Fruit fly (Drosophila melanogaster) whole organism, wandering third instar larva: ENCODE results near the gene CG5399.

Experiments used
- Hnf4 ChIP-seq: fragments of 200-800 bp; sonication (Bioruptor generic); optimal IDR thresholded peaks from 2 replicates; lab custom pipeline; 2016; ENCODE audit warnings: missing biosample characterization, mild to moderate bottlenecking, missing genetic modification characterization
- Myc ChIP-seq: fragments of >200 bp; optimal IDR thresholded peaks from 2 replicates; lab custom pipeline; 2017
- brk ChIP-seq: fragments of 200-800 bp; sonication (Bioruptor generic); optimal IDR thresholded peaks from 2 replicates; lab custom pipeline; 2016; ENCODE audit warnings: missing biosample characterization, mild to moderate bottlenecking, missing genetic modification characterization

DNA sequence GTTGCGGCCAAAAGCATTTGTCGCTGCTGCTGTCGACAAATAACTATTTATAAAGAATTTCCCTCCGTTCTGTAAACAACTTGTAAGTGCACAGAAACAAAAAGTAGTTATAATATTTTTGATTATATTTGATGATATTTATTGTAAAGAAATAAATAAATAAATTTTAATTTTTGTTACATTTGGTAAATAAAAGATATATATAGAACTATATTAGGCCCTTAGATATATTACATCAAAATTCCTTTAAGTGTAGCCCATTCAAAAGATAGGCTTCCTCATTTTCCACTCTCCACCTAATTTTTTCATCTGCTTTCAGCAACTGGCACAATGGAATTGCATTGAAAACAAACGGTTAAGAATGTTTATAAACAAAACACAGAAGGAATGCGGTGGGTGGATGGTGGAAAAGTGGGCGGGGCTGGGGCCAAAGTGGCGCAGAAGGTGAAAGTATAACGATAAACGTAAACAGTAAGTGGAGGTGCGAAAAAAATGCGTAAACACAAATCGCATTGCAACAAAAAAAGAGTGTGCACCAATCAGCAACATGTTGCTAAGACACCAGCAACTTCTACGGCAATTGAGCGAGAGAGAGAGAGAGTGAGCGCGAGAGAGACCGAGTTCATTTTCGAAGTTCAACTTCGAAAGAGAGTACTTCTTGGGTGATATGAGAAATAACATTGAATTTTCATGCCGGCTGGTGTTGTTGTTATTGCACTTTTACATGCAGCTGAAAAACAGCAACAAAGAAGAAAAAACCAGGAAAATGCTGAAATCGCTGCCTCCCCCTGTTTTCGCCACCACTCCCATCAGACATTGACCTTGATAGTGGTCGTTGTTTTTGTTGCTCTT is 30.5 kb upstream of the CG5399 start:
- no peak for TF ChIP-seq Myc
- TF ChIP-seq Hnf4 (GFP tag; lab: Kevin White, UChicago), result no peak
- no peak for TF ChIP-seq brk (GFP tag; lab: Kevin White, UChicago)
